Worm (Caenorhabditis elegans) whole organism, L1 larva: ENCODE measurements around the gene F08F8.11.

Source experiments
- F16B12.6 ChIP-seq: fragments of 150-350 bp; optimal IDR thresholded peaks from 2 replicates; lab custom pipeline; 2014; ENCODE audit warnings: missing biosample characterization, missing genetic modification characterization
- aha-1 ChIP-seq: fragments of 150-350 bp; optimal IDR thresholded peaks from 2 replicates; lab custom pipeline; 2014; ENCODE audit warnings: missing biosample characterization, missing genetic modification characterization
- alr-1 ChIP-seq: fragments of 200-800 bp; sonication (Bioruptor generic); optimal IDR thresholded peaks from 2 replicates; lab custom pipeline; 2018; ENCODE audit warnings: borderline replicate concordance, mild to moderate bottlenecking, missing genetic modification characterization, missing compliant biosample characterization
- aly-2 ChIP-seq: fragments of 150-350 bp; optimal IDR thresholded peaks from 2 replicates; lab custom pipeline; 2014; ENCODE audit warnings: missing biosample characterization, missing genetic modification characterization
- blmp-1 ChIP-seq: fragments of 150-350 bp; optimal IDR thresholded peaks from 2 replicates; lab custom pipeline; 2014; ENCODE audit warnings: missing biosample characterization, missing genetic modification characterization
- ceh-88 ChIP-seq: fragments of 200-800 bp; sonication (Bioruptor generic); IDR thresholded peaks from 2 replicates; pipeline ENCODE4 v1.3.6; 2022; ENCODE audit warnings: missing genetic modification characterization, missing compliant biosample characterization
- ceh-90 ChIP-seq: sonication (generic microtip); optimal IDR thresholded peaks from 2 replicates; lab custom pipeline; 2016; ENCODE audit warnings: missing genetic modification characterization, missing compliant biosample characterization
- efl-3 ChIP-seq: fragments of 200-800 bp; sonication (Bioruptor generic); optimal IDR thresholded peaks from 2 replicates; lab custom pipeline; 2018; ENCODE audit warnings: mild to moderate bottlenecking, missing genetic modification characterization, missing compliant biosample characterization
- egl-27 ChIP-seq, 2 experiments: fragments of 150-350 bp in 1 of 2; sonication (generic microtip); optimal IDR thresholded peaks; 3 replicates each; lab custom pipeline; 2017 to 2018; ENCODE audit warnings: missing biosample characterization in 2 of 2, missing genetic modification characterization in 2 of 2, missing genetic modification reagents in 2 of 2
- elt-3 ChIP-seq, 6 experiments: fragments of 150-350 bp in 1 of 6; sonication (generic microtip); optimal IDR thresholded peaks; 2 replicates each; lab custom pipeline; 2017 to 2018; ENCODE audit warnings: missing biosample characterization in 6 of 6, missing genetic modification characterization in 6 of 6, inconsistent platforms in 1 of 6
- ets-5 ChIP-seq: fragments of 200-800 bp; sonication (Bioruptor generic); IDR thresholded peaks from 2 replicates; pipeline ENCODE4 v1.3.6; 2022; ENCODE audit warnings: missing genetic modification characterization, missing compliant biosample characterization
- fos-1 ChIP-seq: fragments of 150-350 bp; optimal IDR thresholded peaks from 2 replicates; lab custom pipeline; 2014; ENCODE audit warnings: missing biosample characterization, missing genetic modification characterization
- hlh-17 ChIP-seq: fragments of 200-800 bp; sonication (Bioruptor generic); optimal IDR thresholded peaks from 2 replicates; lab custom pipeline; 2018; ENCODE audit warnings: missing genetic modification characterization, mild to moderate bottlenecking, missing compliant biosample characterization, moderate library complexity, borderline replicate concordance
- hpl-2 ChIP-seq: fragments of 150-350 bp; optimal IDR thresholded peaks from 2 replicates; lab custom pipeline; 2014; ENCODE audit warnings: missing biosample characterization, missing genetic modification reagents, missing genetic modification characterization
- irx-1 ChIP-seq: sonication (generic microtip); optimal IDR thresholded peaks from 2 replicates; lab custom pipeline; 2016; ENCODE audit warnings: missing genetic modification characterization, missing compliant biosample characterization
- isw-1 ChIP-seq: fragments of 200-800 bp; sonication (Bioruptor generic); IDR thresholded peaks from 2 replicates; pipeline ENCODE4 v1.3.6; 2022; ENCODE audit warnings: missing genetic modification characterization, missing compliant biosample characterization
- lin-13 ChIP-seq: fragments of 150-350 bp; optimal IDR thresholded peaks from 2 replicates; lab custom pipeline; 2014; ENCODE audit warnings: missing biosample characterization, missing genetic modification reagents, missing genetic modification characterization
- lin-15B ChIP-seq: fragments of 150-350 bp; sonication (generic microtip); optimal IDR thresholded peaks from 3 replicates; lab custom pipeline; 2014; ENCODE audit warnings: missing biosample characterization, missing genetic modification characterization
- lin-35 ChIP-seq, 2 experiments: fragments of 150-350 bp; optimal IDR thresholded peaks; 2 replicates each; lab custom pipeline; 2014; ENCODE audit warnings: missing biosample characterization in 2 of 2, missing genetic modification characterization in 2 of 2, missing genetic modification reagents in 2 of 2
- lin-39 ChIP-seq: fragments of 150-350 bp; optimal IDR thresholded peaks from 2 replicates; lab custom pipeline; 2014; ENCODE audit warnings: missing biosample characterization, missing genetic modification reagents, missing genetic modification characterization
- lir-3 ChIP-seq: sonication (generic microtip); optimal IDR thresholded peaks from 2 replicates; lab custom pipeline; 2016; ENCODE audit warnings: mild to moderate bottlenecking, missing genetic modification characterization, moderate library complexity, missing compliant biosample characterization; ENCODE audit not compliant: poor library complexity
- mab-9 ChIP-seq: fragments of 200-800 bp; sonication (Bioruptor generic); IDR thresholded peaks from 2 replicates; pipeline ENCODE4 v1.3.6; 2022; ENCODE audit warnings: missing genetic modification reagents, missing genetic modification characterization, missing compliant biosample characterization
- mdl-1 ChIP-seq, 2 experiments: fragments of 150-350 bp; optimal IDR thresholded peaks; 2 replicates each; lab custom pipeline; 2014 to 2017; ENCODE audit warnings: missing biosample characterization in 2 of 2, missing genetic modification characterization in 2 of 2, inconsistent platforms in 1 of 2
- mef-2 ChIP-seq: fragments of 150-350 bp; optimal IDR thresholded peaks from 2 replicates; lab custom pipeline; 2014; ENCODE audit warnings: missing biosample characterization, missing genetic modification characterization
- nhr-11 ChIP-seq: fragments of 150-350 bp; optimal IDR thresholded peaks from 2 replicates; lab custom pipeline; 2014; ENCODE audit warnings: missing biosample characterization, missing genetic modification characterization
- nhr-12 ChIP-seq: sonication (generic microtip); optimal IDR thresholded peaks from 2 replicates; lab custom pipeline; 2017; ENCODE audit warnings: missing biosample characterization, missing genetic modification characterization
- nhr-237 ChIP-seq: fragments of 150-350 bp; optimal IDR thresholded peaks from 2 replicates; lab custom pipeline; 2014; ENCODE audit warnings: missing biosample characterization, missing genetic modification characterization
- nhr-47 ChIP-seq: sonication (generic microtip); optimal IDR thresholded peaks from 2 replicates; lab custom pipeline; 2016; ENCODE audit warnings: mild to moderate bottlenecking, missing genetic modification characterization, moderate library complexity, missing compliant biosample characterization
- nhr-76 ChIP-seq: sonication (generic microtip); optimal IDR thresholded peaks from 2 replicates; lab custom pipeline; 2017; ENCODE audit warnings: missing biosample characterization, missing genetic modification characterization
- nhr-84 ChIP-seq: sonication (generic microtip); optimal IDR thresholded peaks from 2 replicates; lab custom pipeline; 2017; ENCODE audit warnings: missing biosample characterization, missing genetic modification characterization
- nhr-85 ChIP-seq: sonication (generic microtip); peaks from one replicate; lab custom pipeline; 2016; ENCODE audit warnings: missing genetic modification characterization, inconsistent platforms, missing compliant biosample characterization
- pag-3 ChIP-seq: sonication (generic microtip); optimal IDR thresholded peaks from 2 replicates; lab custom pipeline; 2017; ENCODE audit warnings: missing genetic modification characterization, mild to moderate bottlenecking, missing compliant biosample characterization, antibody characterized with exemption, borderline replicate concordance; ENCODE audit not compliant: insufficient read depth
- pax-3 ChIP-seq: fragments of 200-800 bp; sonication (Bioruptor generic); optimal IDR thresholded peaks from 2 replicates; lab custom pipeline; 2018; ENCODE audit warnings: mild to moderate bottlenecking, missing genetic modification characterization, moderate library complexity, missing compliant biosample characterization
- rnt-1 ChIP-seq: sonication (generic microtip); optimal IDR thresholded peaks from 2 replicates; lab custom pipeline; 2016; ENCODE audit warnings: mild to moderate bottlenecking, missing genetic modification characterization, moderate library complexity, missing compliant biosample characterization
- snu-23 ChIP-seq: sonication (generic microtip); optimal IDR thresholded peaks from 2 replicates; lab custom pipeline; 2016; ENCODE audit warnings: missing genetic modification characterization, missing compliant biosample characterization
- sptf-1 ChIP-seq: fragments of 150-350 bp; optimal IDR thresholded peaks from 2 replicates; lab custom pipeline; 2014; ENCODE audit warnings: missing biosample characterization, missing genetic modification characterization
- swsn-7 ChIP-seq: sonication (generic microtip); optimal IDR thresholded peaks from 2 replicates; lab custom pipeline; 2016; ENCODE audit warnings: missing genetic modification characterization, missing compliant biosample characterization
- tbx-2 ChIP-seq: sonication (generic microtip); optimal IDR thresholded peaks from 2 replicates; lab custom pipeline; 2016; ENCODE audit warnings: missing genetic modification characterization, missing compliant biosample characterization
- unc-130 ChIP-seq: fragments of 150-350 bp; optimal IDR thresholded peaks from 2 replicates; lab custom pipeline; 2017; ENCODE audit warnings: missing biosample characterization, missing genetic modification characterization, inconsistent platforms
- unc-30 ChIP-seq: sonication (generic microtip); optimal IDR thresholded peaks from 2 replicates; lab custom pipeline; 2017; ENCODE audit warnings: missing biosample characterization, missing genetic modification characterization
- unc-62 ChIP-seq: fragments of 150-350 bp; optimal IDR thresholded peaks from 2 replicates; lab custom pipeline; 2014; ENCODE audit warnings: missing biosample characterization, missing genetic modification reagents, missing genetic modification characterization
- unc-86 ChIP-seq: sonication (generic microtip); optimal IDR thresholded peaks from 2 replicates; lab custom pipeline; 2016; ENCODE audit warnings: missing genetic modification characterization, missing compliant biosample characterization
- vab-15 ChIP-seq: sonication (generic microtip); optimal IDR thresholded peaks from 2 replicates; lab custom pipeline; 2017; ENCODE audit warnings: missing genotype, mild to moderate bottlenecking, missing genetic modification characterization, missing compliant biosample characterization
- xbp-1 ChIP-seq: sonication (generic microtip); optimal IDR thresholded peaks from 2 replicates; lab custom pipeline; 2016; ENCODE audit warnings: missing genetic modification characterization, missing compliant biosample characterization
- zip-4 ChIP-seq: fragments of 200-800 bp; sonication (Bioruptor generic); optimal IDR thresholded peaks from 2 replicates; lab custom pipeline; 2018; ENCODE audit warnings: mild to moderate bottlenecking, missing genetic modification characterization, moderate library complexity, missing compliant biosample characterization
- ztf-4 ChIP-seq: fragments of 150-350 bp; optimal IDR thresholded peaks from 2 replicates; lab custom pipeline; 2014; ENCODE audit warnings: missing biosample characterization, missing genetic modification characterization

The F08F8.11 gene

ce11 chrIII:7349075-7349474 is 16.6 kb upstream of the F08F8.11 start, which contains the start of gene gos-28:
TSS of gene gos-28 (minus strand) at chrIII:7349175.
- TF ChIP-seq mdl-1 (tag; optimal IDR thresholded peaks at IDR 0.05; lab: Kevin White, UChicago) (no peak), aha-1 (tag; lab: Kevin White, UChicago) (no peak), nhr-84 (tag; lab: Kevin White, UChicago) (no peak), pax-3 (no peak), nhr-76 (no peak), elt-3 (tag; optimal IDR thresholded peaks at IDR 0.05; lab: Kevin White, UChicago) (no peak), hlh-17 (GFP tag; lab: Kevin White, UChicago) (no peak), lin-35 (GFP tag; optimal IDR thresholded peaks at IDR 0.05; lab: Kevin White, UChicago) (no peak), mab-9 (GFP tag; lab: Robert Waterston, UW) (no peak), nhr-237 (tag; lab: Kevin White, UChicago) (no peak), irx-1 (tag; lab: Kevin White, UChicago) (no peak)

ce11 chrIII:7353871-7354270 is 11.8 kb upstream of the F08F8.11 start, which contains the start of gene F08F8.9:
TSS of gene F08F8.9 (minus strand) at chrIII:7353971.
- TF ChIP-seq ets-5 (GFP tag; lab: Robert Waterston, UW) (no peak), fos-1 (tag; lab: Kevin White, UChicago) (no peak), xbp-1 (tag; lab: Kevin White, UChicago) (no peak), ceh-88 (no peak), snu-23 (GFP tag; lab: Kevin White, UChicago) (no peak), irx-1 (tag; lab: Kevin White, UChicago) (no peak), efl-3 (GFP tag; lab: Kevin White, UChicago) (no peak), nhr-84 (tag; lab: Kevin White, UChicago) (no peak), F16B12.6 (tag; lab: Kevin White, UChicago) (peak; percentile 45), mab-9 (GFP tag; lab: Robert Waterston, UW) (no peak), lin-15B (tag; lab: Kevin White, UChicago) (no peak), isw-1 (GFP tag; lab: Robert Waterston, UW) (no peak), ztf-4 (tag; lab: Kevin White, UChicago) (no peak), unc-30 (no peak), lin-35 (GFP tag; optimal IDR thresholded peaks at IDR 0.05; lab: Kevin White, UChicago) (peak in 1 of 2 experiments; percentile 1)

ce11 chrIII:7357356-7357755 is 8.3 kb upstream of the F08F8.11 start, which contains the start of gene F08F8.10:
TSS of gene F08F8.10 (minus strand) at chrIII:7357393.
- no peak for TF ChIP-seq sptf-1 (tag; lab: Kevin White, UChicago)
- TF ChIP-seq alr-1 (tag; lab: Kevin White, UChicago), result no peak
- peak; percentile 35 for TF ChIP-seq xbp-1 (tag; lab: Kevin White, UChicago)
- no peak for TF ChIP-seq ets-5 (GFP tag; lab: Robert Waterston, UW)
- TF ChIP-seq isw-1 (GFP tag; lab: Robert Waterston, UW), result peak; percentile 4; the same call in 1 of the 2 replicates
- no peak for TF ChIP-seq zip-4 (GFP tag; lab: Kevin White, UChicago)
- TF ChIP-seq irx-1 (tag; lab: Kevin White, UChicago), result no peak
- TF ChIP-seq efl-3 (GFP tag; lab: Kevin White, UChicago), result no peak
- TF ChIP-seq aly-2, result no peak
- peak; percentile 23 for TF ChIP-seq rnt-1
- TF ChIP-seq nhr-11, result no peak
- TF ChIP-seq nhr-12 (tag; lab: Kevin White, UChicago), result no peak
- TF ChIP-seq mab-9 (GFP tag; lab: Robert Waterston, UW), result no peak
- TF ChIP-seq mdl-1 (tag; optimal IDR thresholded peaks at IDR 0.05; lab: Kevin White, UChicago), result peak in 1 of 2 experiments; percentile 61
- no peak for TF ChIP-seq unc-62 (GFP tag; lab: Kevin White, UChicago)
- no peak for TF ChIP-seq lir-3 (tag; lab: Kevin White, UChicago)
- TF ChIP-seq nhr-47 (tag; lab: Kevin White, UChicago), result peak; percentile 35
- TF ChIP-seq nhr-237 (tag; lab: Kevin White, UChicago), result no peak
- TF ChIP-seq nhr-85 (tag; lab: Kevin White, UChicago), result peak; percentile 56
- TF ChIP-seq lin-39 (tag; lab: Kevin White, UChicago), result no peak
- no peak for TF ChIP-seq ceh-90 (tag; lab: Kevin White, UChicago)
- no peak for TF ChIP-seq hpl-2
- TF ChIP-seq vab-15, result no peak
- TF ChIP-seq egl-27 (tag; optimal IDR thresholded peaks at IDR 0.05; lab: Kevin White, UChicago), result no peak
- TF ChIP-seq ztf-4 (tag; lab: Kevin White, UChicago), result no peak
- TF ChIP-seq mef-2, result no peak
- peak; percentile 44 for TF ChIP-seq blmp-1 (tag; lab: Kevin White, UChicago)
- peak; percentile 61 for TF ChIP-seq snu-23 (GFP tag; lab: Kevin White, UChicago)
- TF ChIP-seq lin-13 (GFP tag; lab: Kevin White, UChicago), result no peak
- TF ChIP-seq fos-1 (tag; lab: Kevin White, UChicago), result no peak
- TF ChIP-seq hlh-17 (GFP tag; lab: Kevin White, UChicago), result no peak
- no peak for TF ChIP-seq pag-3 (tag; lab: Kevin White, UChicago)
- peak; percentile 92 for TF ChIP-seq unc-86 (tag; lab: Kevin White, UChicago)
- peak; percentile 64 to 68 for TF ChIP-seq lin-35 (GFP tag; optimal IDR thresholded peaks at IDR 0.05; lab: Kevin White, UChicago)
- TF ChIP-seq unc-130 (tag; lab: Kevin White, UChicago), result peak; percentile 33
- no peak for TF ChIP-seq unc-30
- peak; percentile 9 for TF ChIP-seq tbx-2
- peak; percentile 37 for TF ChIP-seq swsn-7
